Worm (Caenorhabditis elegans) whole organism, L2 larva: Measurements from ENCODE around the gene dpf-6.

ENCODE experiments used
- C34F6.9 ChIP-seq: fragments of 150-350 bp; optimal IDR thresholded peaks from 2 replicates; lab custom pipeline; 2014; ENCODE audit warnings: missing biosample characterization, missing genetic modification characterization
- F13H6.1 ChIP-seq: sonication (generic microtip); optimal IDR thresholded peaks from 2 replicates; lab custom pipeline; 2016; ENCODE audit warnings: missing genetic modification characterization, missing compliant biosample characterization
- R02D3.7 ChIP-seq: fragments of 150-350 bp; optimal IDR thresholded peaks from 2 replicates; lab custom pipeline; 2014; ENCODE audit warnings: missing biosample characterization, missing genetic modification characterization
- alr-1 ChIP-seq: fragments of 150-350 bp; optimal IDR thresholded peaks from 2 replicates; lab custom pipeline; 2014; ENCODE audit warnings: missing biosample characterization, missing genetic modification characterization
- aly-2 ChIP-seq: fragments of 150-350 bp; optimal IDR thresholded peaks from 2 replicates; lab custom pipeline; 2014; ENCODE audit warnings: missing biosample characterization, missing genetic modification characterization
- ama-1 ChIP-seq: fragments of 150-350 bp; optimal IDR thresholded peaks from 2 replicates; lab custom pipeline; 2018; ENCODE audit warnings: inconsistent platforms
- blmp-1 ChIP-seq: sonication (generic microtip); optimal IDR thresholded peaks from 2 replicates; lab custom pipeline; 2017; ENCODE audit warnings: missing genetic modification characterization, mild to moderate bottlenecking, missing compliant biosample characterization, antibody characterized with exemption, moderate library complexity; ENCODE audit not compliant: insufficient read depth
- ceh-82 ChIP-seq: fragments of 150-350 bp; optimal IDR thresholded peaks from 2 replicates; lab custom pipeline; 2014; ENCODE audit warnings: missing biosample characterization, missing genetic modification characterization
- crh-2 ChIP-seq: sonication (generic microtip); optimal IDR thresholded peaks from 2 replicates; lab custom pipeline; 2017; ENCODE audit warnings: missing biosample characterization, missing genetic modification characterization
- egl-27 ChIP-seq: sonication (generic microtip); optimal IDR thresholded peaks from 3 replicates; lab custom pipeline; 2017; ENCODE audit warnings: missing biosample characterization, missing genetic modification reagents, missing genetic modification characterization
- elt-3 ChIP-seq: sonication (generic microtip); optimal IDR thresholded peaks from 2 replicates; lab custom pipeline; 2017; ENCODE audit warnings: missing biosample characterization, missing genetic modification characterization
- fos-1 ChIP-seq: fragments of 150-350 bp; optimal IDR thresholded peaks from 2 replicates; lab custom pipeline; 2014; ENCODE audit warnings: missing biosample characterization, missing genetic modification characterization
- gmeb-1 ChIP-seq: fragments of 150-350 bp; optimal IDR thresholded peaks from 2 replicates; lab custom pipeline; 2014; ENCODE audit warnings: missing biosample characterization, missing genetic modification characterization
- lin-11 ChIP-seq: fragments of 150-350 bp; sonication (generic microtip); optimal IDR thresholded peaks from 2 replicates; lab custom pipeline; 2014; ENCODE audit warnings: missing biosample characterization, missing genetic modification characterization, inconsistent platforms, mixed read lengths
- lin-13 ChIP-seq: fragments of 150-350 bp; optimal IDR thresholded peaks from 2 replicates; lab custom pipeline; 2014; ENCODE audit warnings: missing biosample characterization, missing genetic modification reagents, missing genetic modification characterization
- lsy-2 ChIP-seq, 2 experiments: fragments of 150-350 bp in 1 of 2; sonication (generic microtip) in 1 of 2; optimal IDR thresholded peaks; 2 replicates each; lab custom pipeline; 2014 to 2017; ENCODE audit warnings: missing biosample characterization in 2 of 2, missing genetic modification characterization in 2 of 2
- mab-5 ChIP-seq: fragments of 150-350 bp; optimal IDR thresholded peaks from 2 replicates; lab custom pipeline; 2014; ENCODE audit warnings: missing biosample characterization, missing genetic modification characterization
- mbf-1 ChIP-seq: sonication (generic microtip); optimal IDR thresholded peaks from 2 replicates; lab custom pipeline; 2017; ENCODE audit warnings: missing biosample characterization, missing genetic modification characterization
- mdl-1 ChIP-seq, 2 experiments: fragments of 150-350 bp in 1 of 2; sonication (generic microtip) in 1 of 2; optimal IDR thresholded peaks; 2 replicates each; lab custom pipeline; 2017; ENCODE audit warnings: missing biosample characterization in 2 of 2, missing genetic modification characterization in 2 of 2
- nhr-11 ChIP-seq: fragments of 150-350 bp; optimal IDR thresholded peaks from 2 replicates; lab custom pipeline; 2014; ENCODE audit warnings: missing biosample characterization, missing genetic modification characterization
- nhr-12 ChIP-seq: fragments of 150-350 bp; optimal IDR thresholded peaks from 2 replicates; lab custom pipeline; 2014; ENCODE audit warnings: missing biosample characterization, missing genetic modification characterization
- nhr-129 ChIP-seq: fragments of 150-350 bp; optimal IDR thresholded peaks from 2 replicates; lab custom pipeline; 2014; ENCODE audit warnings: missing biosample characterization, missing genetic modification characterization
- nhr-21 ChIP-seq: fragments of 150-350 bp; optimal IDR thresholded peaks from 2 replicates; lab custom pipeline; 2014; ENCODE audit warnings: missing biosample characterization, missing genetic modification characterization
- nhr-237 ChIP-seq: fragments of 150-350 bp; optimal IDR thresholded peaks from 2 replicates; lab custom pipeline; 2014; ENCODE audit warnings: missing biosample characterization, missing genetic modification characterization
- nhr-25 ChIP-seq: fragments of 150-350 bp; sonication (generic microtip); optimal IDR thresholded peaks from 3 replicates; lab custom pipeline; 2014; ENCODE audit warnings: missing biosample characterization, missing genetic modification characterization
- nhr-6 ChIP-seq: fragments of 150-350 bp; optimal IDR thresholded peaks from 2 replicates; lab custom pipeline; 2014; ENCODE audit warnings: missing biosample characterization, missing genetic modification characterization
- nhr-77 ChIP-seq: fragments of 150-350 bp; optimal IDR thresholded peaks from 2 replicates; lab custom pipeline; 2014; ENCODE audit warnings: missing biosample characterization, missing genetic modification characterization
- peb-1 ChIP-seq: fragments of 150-350 bp; optimal IDR thresholded peaks from 2 replicates; lab custom pipeline; 2014; ENCODE audit warnings: missing biosample characterization, missing genetic modification characterization
- skn-1 ChIP-seq: sonication (generic microtip); optimal IDR thresholded peaks from 2 replicates; lab custom pipeline; 2017; ENCODE audit warnings: missing biosample characterization, missing genetic modification characterization
- sma-3 ChIP-seq: sonication (generic microtip); optimal IDR thresholded peaks from 2 replicates; lab custom pipeline; 2016; ENCODE audit warnings: missing genetic modification reagents, missing genetic modification characterization, missing compliant biosample characterization
- sma-9 ChIP-seq, 2 experiments: fragments of 150-350 bp in 1 of 2; sonication (generic microtip) in 1 of 2; optimal IDR thresholded peaks; 2 replicates each; lab custom pipeline; 2014 to 2016; ENCODE audit warnings: missing genetic modification characterization in 2 of 2, mild to moderate bottlenecking in 1 of 2, missing biosample characterization in 1 of 2, missing compliant biosample characterization in 1 of 2, missing genetic modification reagents in 1 of 2, moderate library complexity in 1 of 2
- snpc-4 ChIP-seq: fragments of 150-350 bp; optimal IDR thresholded peaks from 2 replicates; lab custom pipeline; 2014; ENCODE audit warnings: missing biosample characterization, missing genetic modification characterization
- unc-39 ChIP-seq: fragments of 150-350 bp; optimal IDR thresholded peaks from 2 replicates; lab custom pipeline; 2014; ENCODE audit warnings: missing biosample characterization, missing genetic modification characterization
- unc-62 ChIP-seq: fragments of 150-350 bp; optimal IDR thresholded peaks from 2 replicates; lab custom pipeline; 2014; ENCODE audit warnings: missing biosample characterization, missing genetic modification reagents, missing genetic modification characterization
- zag-1 ChIP-seq: fragments of 150-350 bp; optimal IDR thresholded peaks from 2 replicates; lab custom pipeline; 2014; ENCODE audit warnings: missing biosample characterization, missing genetic modification characterization
- ztf-1 ChIP-seq: fragments of 200-800 bp; sonication (Bioruptor generic); conservative IDR thresholded peaks from 2 replicates; pipeline ENCODE4 v1.3.6; 2022; ENCODE audit warnings: missing genetic modification characterization, missing compliant biosample characterization
- ztf-11 ChIP-seq: sonication (generic microtip); optimal IDR thresholded peaks from 2 replicates; lab custom pipeline; 2017; ENCODE audit warnings: missing biosample characterization, missing genetic modification characterization
- ztf-4 ChIP-seq: fragments of 150-350 bp; optimal IDR thresholded peaks from 2 replicates; lab custom pipeline; 2014; ENCODE audit warnings: missing biosample characterization, missing genetic modification characterization

dpf-6 gene

DNA sequence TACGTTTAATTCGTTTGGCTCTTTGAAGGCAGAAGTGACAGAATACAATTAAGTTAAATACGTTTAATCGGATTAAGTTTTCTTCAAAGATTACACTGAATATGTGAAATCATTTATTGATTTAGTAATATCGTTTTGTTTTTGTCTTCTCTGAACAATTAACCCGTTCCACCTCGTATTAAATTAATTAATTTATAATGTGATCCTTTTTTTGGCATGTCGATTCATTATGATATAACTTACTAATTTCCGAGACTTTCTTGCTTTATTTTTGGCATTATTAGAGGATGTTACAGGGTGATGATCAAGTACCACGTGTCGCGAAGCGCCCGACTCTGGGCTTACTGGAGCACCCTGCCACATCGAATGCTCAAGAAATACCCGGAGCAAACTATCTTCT is 6.1 kb downstream of the dpf-6 start, which contains the start of gene K12H4.5:
Gene K12H4.5 (plus strand): TSS at position 301 of the 400 bp plus-strand sequence.
- no peak for TF ChIP-seq lin-11
- no peak for TF ChIP-seq mdl-1 (tag; optimal IDR thresholded peaks at IDR 0.05; lab: Kevin White, UChicago)
- TF ChIP-seq lin-13 (GFP tag; lab: Kevin White, UChicago), result no peak
- TF ChIP-seq alr-1, result no peak
- TF ChIP-seq aly-2, result no peak
- TF ChIP-seq unc-39, result no peak
- TF ChIP-seq lsy-2 (tag; optimal IDR thresholded peaks at IDR 0.05; lab: Kevin White, UChicago), result no peak
- TF ChIP-seq R02D3.7, result no peak
- no peak for TF ChIP-seq ama-1 (lab: Kevin White, UChicago)
- no peak for TF ChIP-seq snpc-4 (tag; lab: Kevin White, UChicago)
- TF ChIP-seq unc-62 (GFP tag; lab: Kevin White, UChicago), result no peak
- TF ChIP-seq fos-1 (tag; lab: Kevin White, UChicago), result no peak
- no peak for TF ChIP-seq ztf-11 (tag; lab: Kevin White, UChicago)
- no peak for TF ChIP-seq egl-27 (tag; lab: Kevin White, UChicago)
- TF ChIP-seq ztf-4, result no peak
- TF ChIP-seq ztf-1 (GFP tag; lab: Robert Waterston, UW), result no peak
- TF ChIP-seq nhr-129 (tag; lab: Kevin White, UChicago), result no peak
- TF ChIP-seq crh-2, result no peak

DNA sequence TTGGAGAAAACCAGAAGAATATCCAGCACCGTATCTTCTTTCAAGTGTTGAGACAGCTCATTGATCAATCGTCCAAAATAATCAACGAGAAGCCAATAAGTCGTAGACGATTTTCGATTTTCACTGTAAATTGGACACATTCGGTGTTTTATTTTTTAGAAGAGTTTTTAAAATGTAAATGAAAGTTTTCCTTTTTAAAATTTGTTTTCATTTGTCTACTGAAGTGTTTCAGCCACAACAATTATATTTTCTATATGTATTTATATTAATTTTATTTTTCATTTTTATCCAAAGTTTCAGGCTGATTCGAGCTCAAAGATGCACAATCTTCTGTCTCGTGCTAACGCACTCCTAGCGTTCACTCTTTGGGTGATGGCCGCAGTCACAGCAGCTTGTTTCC is 6.7 kb downstream of the dpf-6 start, which contains the start of gene spcs-3:
Gene spcs-3 (plus strand): TSS at position 301 of the 400 bp plus-strand sequence.
- TF ChIP-seq C34F6.9 (tag; lab: Kevin White, UChicago), result no peak
- TF ChIP-seq nhr-11 (tag; lab: Kevin White, UChicago), result no peak
- no peak for TF ChIP-seq ztf-11 (tag; lab: Kevin White, UChicago)
- no peak for TF ChIP-seq nhr-237 (tag; lab: Kevin White, UChicago)
- no peak for TF ChIP-seq gmeb-1
- TF ChIP-seq zag-1 (tag; lab: Kevin White, UChicago), result no peak
- no peak for TF ChIP-seq ztf-1 (GFP tag; lab: Robert Waterston, UW)

DNA sequence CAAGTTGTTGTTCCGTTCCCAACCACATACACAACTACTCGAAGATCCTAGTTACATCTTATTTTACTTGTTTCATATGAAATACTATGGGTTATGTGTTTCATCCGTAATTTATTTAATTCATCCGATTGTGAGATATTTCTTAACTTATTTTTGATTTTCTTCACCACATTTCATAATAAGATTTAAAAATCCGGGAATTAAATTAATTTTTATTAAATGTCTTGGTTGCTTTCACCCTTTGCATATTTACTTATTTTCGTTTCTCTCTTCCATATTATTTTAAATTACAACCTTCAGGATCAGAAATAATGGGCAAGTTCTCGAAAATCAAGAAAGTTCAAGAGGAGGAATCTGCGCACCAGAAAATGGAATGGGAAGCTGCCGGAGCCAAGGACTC is 7.7 kb downstream of the dpf-6 start, which contains the start of gene K12H4.3:
Gene K12H4.3 (plus strand): TSS at position 301 of the 400 bp plus-strand sequence.
- TF ChIP-seq egl-27 (tag; lab: Kevin White, UChicago) (no peak), nhr-129 (tag; lab: Kevin White, UChicago) (no peak), ceh-82 (tag; lab: Kevin White, UChicago) (no peak), gmeb-1 (no peak), ztf-1 (GFP tag; lab: Robert Waterston, UW) (no peak), fos-1 (tag; lab: Kevin White, UChicago) (no peak), nhr-6 (tag; lab: Kevin White, UChicago) (no peak), ztf-4 (no peak), lsy-2 (tag; optimal IDR thresholded peaks at IDR 0.05; lab: Kevin White, UChicago) (no peak), mab-5 (tag; lab: Kevin White, UChicago) (no peak), nhr-25 (tag; lab: Kevin White, UChicago) (no peak), elt-3 (tag; lab: Kevin White, UChicago) (no peak), sma-3 (no peak), alr-1 (no peak), mbf-1 (tag; lab: Kevin White, UChicago) (no peak)

DNA sequence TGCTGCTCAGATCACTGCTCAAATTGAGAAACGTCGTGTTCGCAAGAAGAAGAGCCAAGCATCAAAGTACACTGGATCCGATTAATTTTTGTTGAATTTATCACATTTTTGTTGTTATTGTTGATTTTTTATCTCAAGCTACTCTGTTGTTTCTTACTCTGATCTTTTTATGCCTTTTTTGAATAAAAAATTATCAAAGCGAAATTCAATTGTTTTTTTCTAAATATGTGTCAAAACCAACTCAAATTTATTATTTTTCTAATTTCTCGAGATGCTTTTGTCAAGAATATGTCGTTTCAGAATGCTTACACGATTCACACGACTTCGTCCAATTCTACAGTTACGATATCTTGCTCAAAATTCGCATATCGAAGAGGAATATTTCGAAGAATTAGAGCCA is 9.4 kb downstream of the dpf-6 start, which contains the start of gene K12H4.2:
Gene K12H4.2 (plus strand): TSS at position 301 of the 400 bp plus-strand sequence.
- TF ChIP-seq nhr-21 (tag; lab: Kevin White, UChicago) (no peak), F13H6.1 (tag; lab: Kevin White, UChicago) (no peak), unc-39 (no peak), fos-1 (tag; lab: Kevin White, UChicago) (no peak), skn-1 (no peak), unc-62 (GFP tag; lab: Kevin White, UChicago) (no peak), blmp-1 (tag; lab: Kevin White, UChicago) (no peak), peb-1 (no peak), C34F6.9 (tag; lab: Kevin White, UChicago) (no peak), sma-9 (GFP tag; optimal IDR thresholded peaks at IDR 0.05; lab: Kevin White, UChicago) (no peak), sma-9 (tag; optimal IDR thresholded peaks at IDR 0.05; lab: Kevin White, UChicago) (no peak), mdl-1 (tag; optimal IDR thresholded peaks at IDR 0.05; lab: Kevin White, UChicago) (no peak), nhr-129 (tag; lab: Kevin White, UChicago) (no peak), sma-3 (no peak), nhr-237 (tag; lab: Kevin White, UChicago) (no peak), nhr-77 (tag; lab: Kevin White, UChicago) (no peak), aly-2 (no peak), lsy-2 (tag; optimal IDR thresholded peaks at IDR 0.05; lab: Kevin White, UChicago) (no peak), ztf-11 (tag; lab: Kevin White, UChicago) (no peak), nhr-12 (tag; lab: Kevin White, UChicago) (no peak)
- TF ChIP-seq, all 48 proteins: peak for 0
